Worm (Caenorhabditis elegans) whole organism, L1 larva: ENCODE results near the gene srx-36.

ENCODE experiments used
- C04F5.9 ChIP-seq: sonication (generic microtip); optimal IDR thresholded peaks from 2 replicates; lab custom pipeline; 2016; ENCODE audit warnings: missing genetic modification characterization, missing compliant biosample characterization
- C16A3.4 ChIP-seq: fragments of 150-350 bp; optimal IDR thresholded peaks from 2 replicates; lab custom pipeline; 2014; ENCODE audit warnings: missing biosample characterization, missing genetic modification characterization
- C34B4.2 ChIP-seq: sonication (generic microtip); optimal IDR thresholded peaks from 2 replicates; lab custom pipeline; 2017; ENCODE audit warnings: mild to moderate bottlenecking, missing genetic modification characterization, missing compliant biosample characterization
- alr-1 ChIP-seq: fragments of 200-800 bp; sonication (Bioruptor generic); optimal IDR thresholded peaks from 2 replicates; lab custom pipeline; 2018; ENCODE audit warnings: borderline replicate concordance, mild to moderate bottlenecking, missing genetic modification characterization, missing compliant biosample characterization
- ceh-8 ChIP-seq: fragments of 200-800 bp; sonication (Bioruptor generic); optimal IDR thresholded peaks from 2 replicates; lab custom pipeline; 2018; ENCODE audit warnings: mild to moderate bottlenecking, missing genetic modification characterization, moderate library complexity, missing compliant biosample characterization
- elt-2 ChIP-seq: sonication (generic microtip); optimal IDR thresholded peaks from 2 replicates; lab custom pipeline; 2016; ENCODE audit warnings: missing genetic modification characterization, mild to moderate bottlenecking, inconsistent platforms, missing compliant biosample characterization, missing genetic modification reagents
- elt-3 ChIP-seq, 6 experiments: fragments of 150-350 bp in 1 of 6; sonication (generic microtip); optimal IDR thresholded peaks; 2 replicates each; lab custom pipeline; 2017 to 2018; ENCODE audit warnings: missing biosample characterization in 6 of 6, missing genetic modification characterization in 6 of 6, inconsistent platforms in 1 of 6
- hlh-4 ChIP-seq: sonication (generic microtip); optimal IDR thresholded peaks from 2 replicates; lab custom pipeline; 2016; ENCODE audit warnings: mild to moderate bottlenecking, missing genetic modification characterization, missing compliant biosample characterization
- jun-1 ChIP-seq: fragments of 150-350 bp; optimal IDR thresholded peaks from 2 replicates; lab custom pipeline; 2014; ENCODE audit warnings: missing biosample characterization, missing genetic modification reagents, missing genetic modification characterization
- lin-14 ChIP-seq: fragments of 200-800 bp; sonication (Bioruptor generic); optimal IDR thresholded peaks from 2 replicates; lab custom pipeline; 2018; ENCODE audit warnings: mild to moderate bottlenecking, missing genetic modification characterization, moderate library complexity, missing compliant biosample characterization
- lir-3 ChIP-seq: sonication (generic microtip); optimal IDR thresholded peaks from 2 replicates; lab custom pipeline; 2016; ENCODE audit warnings: mild to moderate bottlenecking, missing genetic modification characterization, moderate library complexity, missing compliant biosample characterization; ENCODE audit not compliant: poor library complexity
- lsy-2 ChIP-seq, 2 experiments: fragments of 150-350 bp; optimal IDR thresholded peaks; 2 replicates each; lab custom pipeline; 2014; ENCODE audit warnings: missing biosample characterization in 2 of 2, missing genetic modification characterization in 2 of 2
- nhr-11 ChIP-seq: fragments of 150-350 bp; optimal IDR thresholded peaks from 2 replicates; lab custom pipeline; 2014; ENCODE audit warnings: missing biosample characterization, missing genetic modification characterization
- nhr-19 ChIP-seq: fragments of 200-800 bp; sonication (Bioruptor generic); conservative IDR thresholded peaks from 2 replicates; pipeline ENCODE4 v1.3.6; 2022; ENCODE audit warnings: missing genetic modification characterization, missing compliant biosample characterization
- nhr-20 ChIP-seq: sonication (generic microtip); optimal IDR thresholded peaks from 2 replicates; lab custom pipeline; 2016; ENCODE audit warnings: mild to moderate bottlenecking, missing genetic modification characterization, missing compliant biosample characterization
- nhr-47 ChIP-seq: sonication (generic microtip); optimal IDR thresholded peaks from 2 replicates; lab custom pipeline; 2016; ENCODE audit warnings: mild to moderate bottlenecking, missing genetic modification characterization, moderate library complexity, missing compliant biosample characterization
- nhr-71 ChIP-seq: sonication (generic microtip); optimal IDR thresholded peaks from 2 replicates; lab custom pipeline; 2016; ENCODE audit warnings: mild to moderate bottlenecking, missing genetic modification characterization, moderate library complexity, missing compliant biosample characterization
- nhr-85 ChIP-seq: sonication (generic microtip); peaks from one replicate; lab custom pipeline; 2016; ENCODE audit warnings: missing genetic modification characterization, inconsistent platforms, missing compliant biosample characterization
- nhr-90 ChIP-seq: sonication (generic microtip); optimal IDR thresholded peaks from 2 replicates; lab custom pipeline; 2016; ENCODE audit warnings: mild to moderate bottlenecking, missing genetic modification characterization, missing compliant biosample characterization; ENCODE audit not compliant: poor library complexity
- pax-3 ChIP-seq: fragments of 200-800 bp; sonication (Bioruptor generic); optimal IDR thresholded peaks from 2 replicates; lab custom pipeline; 2018; ENCODE audit warnings: mild to moderate bottlenecking, missing genetic modification characterization, moderate library complexity, missing compliant biosample characterization
- pqm-1 ChIP-seq: sonication (generic microtip); optimal IDR thresholded peaks from 3 replicates; lab custom pipeline; 2017; ENCODE audit warnings: missing biosample characterization, missing genetic modification characterization
- rnt-1 ChIP-seq: sonication (generic microtip); optimal IDR thresholded peaks from 2 replicates; lab custom pipeline; 2016; ENCODE audit warnings: mild to moderate bottlenecking, missing genetic modification characterization, moderate library complexity, missing compliant biosample characterization
- snu-23 ChIP-seq: sonication (generic microtip); optimal IDR thresholded peaks from 2 replicates; lab custom pipeline; 2016; ENCODE audit warnings: missing genetic modification characterization, missing compliant biosample characterization
- sox-4 ChIP-seq: sonication (generic microtip); optimal IDR thresholded peaks from 2 replicates; lab custom pipeline; 2016; ENCODE audit warnings: missing genetic modification characterization, missing compliant biosample characterization
- swsn-7 ChIP-seq: sonication (generic microtip); optimal IDR thresholded peaks from 2 replicates; lab custom pipeline; 2016; ENCODE audit warnings: missing genetic modification characterization, missing compliant biosample characterization
- tlp-1 ChIP-seq: fragments of 150-350 bp; optimal IDR thresholded peaks from 2 replicates; lab custom pipeline; 2014; ENCODE audit warnings: missing biosample characterization, missing genetic modification characterization
- unc-130 ChIP-seq: fragments of 150-350 bp; optimal IDR thresholded peaks from 2 replicates; lab custom pipeline; 2017; ENCODE audit warnings: missing biosample characterization, missing genetic modification characterization, inconsistent platforms
- unc-62 ChIP-seq: fragments of 150-350 bp; optimal IDR thresholded peaks from 2 replicates; lab custom pipeline; 2014; ENCODE audit warnings: missing biosample characterization, missing genetic modification reagents, missing genetic modification characterization
- vab-15 ChIP-seq: sonication (generic microtip); optimal IDR thresholded peaks from 2 replicates; lab custom pipeline; 2017; ENCODE audit warnings: missing genotype, mild to moderate bottlenecking, missing genetic modification characterization, missing compliant biosample characterization
- zag-1 ChIP-seq: fragments of 150-350 bp; optimal IDR thresholded peaks from 2 replicates; lab custom pipeline; 2014; ENCODE audit warnings: missing biosample characterization, missing genetic modification characterization
- zip-4 ChIP-seq: fragments of 200-800 bp; sonication (Bioruptor generic); optimal IDR thresholded peaks from 2 replicates; lab custom pipeline; 2018; ENCODE audit warnings: mild to moderate bottlenecking, missing genetic modification characterization, moderate library complexity, missing compliant biosample characterization

The srx-36 gene

DNA sequence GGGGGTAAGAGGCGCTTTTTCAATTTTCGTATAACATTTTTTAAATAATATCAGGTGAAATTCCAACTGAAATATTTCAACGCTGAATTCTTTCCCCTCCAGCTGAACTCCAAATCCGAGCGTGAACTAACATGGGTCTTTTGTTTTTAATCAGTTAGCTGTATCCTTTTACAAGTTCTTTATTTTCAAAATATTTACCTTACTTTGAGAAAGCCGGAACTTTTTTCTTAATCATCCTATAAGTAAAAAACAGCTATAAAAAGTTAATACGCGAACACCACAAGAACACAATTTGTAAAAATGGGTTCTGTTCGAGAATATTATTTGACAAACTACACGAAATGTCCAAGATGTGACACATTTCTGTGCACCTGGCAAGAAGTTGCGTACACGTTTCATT lies 33.3 kb upstream of the srx-36 start, which contains the start of gene srh-83 (continued):
- no peak for TF ChIP-seq alr-1
- no peak for TF ChIP-seq C34B4.2
- TF ChIP-seq sox-4 (tag; lab: Kevin White, UChicago) = no peak
- no peak for TF ChIP-seq swsn-7 (tag; lab: Kevin White, UChicago)

DNA sequence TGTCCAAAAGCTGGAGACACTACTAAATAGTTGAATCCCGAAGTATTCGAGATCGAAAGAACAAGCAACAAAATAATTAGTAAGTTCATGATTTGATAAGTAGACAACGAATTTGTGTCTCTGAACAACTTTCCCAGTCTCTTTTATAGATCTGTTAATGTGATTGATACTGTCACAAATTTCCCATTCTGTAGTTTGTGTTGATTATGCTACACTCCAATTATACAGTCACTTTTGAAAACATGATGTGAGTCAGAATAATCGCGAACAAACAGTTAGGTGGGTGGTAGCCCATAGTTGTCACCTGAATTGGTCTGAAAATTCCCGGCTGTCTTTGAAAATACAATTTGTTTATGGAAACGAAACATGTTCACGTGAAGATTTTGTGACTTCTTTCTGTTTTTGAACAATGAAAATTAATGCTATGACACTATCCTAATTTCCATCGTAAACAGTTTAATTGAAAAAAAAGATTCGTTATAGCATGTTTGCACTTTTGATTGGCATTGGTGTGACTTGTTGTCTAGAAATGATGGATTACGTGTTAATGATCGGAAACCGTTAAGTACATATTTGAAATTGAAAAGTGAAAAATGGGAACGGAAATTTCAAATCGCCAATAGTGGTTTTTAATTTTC lies 32.7 kb upstream of the srx-36 start, which contains the start of gene ugt-41:
TSS of gene ugt-41 (minus strand) at position 119 of the 638 bp plus-strand sequence.
- TF ChIP-seq lir-3 (tag; lab: Kevin White, UChicago) (no peak), nhr-19 (GFP tag; lab: Robert Waterston, UW) (0 out of 2 replicates have a peak, but pooled peaks have one; percentile 4), pqm-1 (tag; lab: Kevin White, UChicago) (no peak), elt-2 (tag; lab: Kevin White, UChicago) (no peak), hlh-4 (tag; lab: Kevin White, UChicago) (no peak), nhr-85 (tag; lab: Kevin White, UChicago) (peak; percentile 52), zag-1 (tag; lab: Kevin White, UChicago) (no peak), nhr-71 (peak; percentile 4), zip-4 (GFP tag; lab: Kevin White, UChicago) (no peak), C34B4.2 (no peak), nhr-20 (tag; lab: Kevin White, UChicago) (peak; percentile 39), elt-3 (tag; optimal IDR thresholded peaks at IDR 0.05; lab: Kevin White, UChicago) (peak in 1 of 6 experiments; percentile 4), C04F5.9 (tag; lab: Kevin White, UChicago) (no peak), lin-14 (GFP tag; lab: Kevin White, UChicago) (peak; percentile 22)
- TF ChIP-seq, all 84 proteins: peak for 6

DNA sequence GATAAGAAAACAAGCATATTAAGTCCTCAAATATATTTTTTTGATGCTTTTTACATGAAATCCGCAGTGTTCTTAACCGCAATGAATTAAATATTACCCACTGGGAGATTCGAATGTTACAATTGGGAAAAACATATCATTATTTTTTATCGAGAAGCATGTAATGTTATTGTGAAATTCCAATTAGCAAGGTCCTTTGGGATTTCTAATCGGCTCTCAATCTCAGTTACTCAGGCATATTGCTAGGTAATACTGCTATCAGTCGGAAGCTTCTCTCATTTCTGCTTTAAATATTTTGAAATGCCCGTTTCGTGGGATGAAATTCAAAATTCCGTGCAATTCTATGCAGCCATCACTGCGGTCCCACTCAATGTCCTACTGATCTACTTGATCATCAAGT lies 28.5 kb upstream of the srx-36 start, which contains the start of gene str-204:
TSS of gene str-204 (plus strand) at position 301 of the 400 bp plus-strand sequence.
- TF ChIP-seq nhr-90 (tag; lab: Kevin White, UChicago) (no peak), nhr-71 (no peak), vab-15 (tag; lab: Kevin White, UChicago) (no peak), pax-3 (no peak), rnt-1 (tag; lab: Kevin White, UChicago) (no peak)

DNA sequence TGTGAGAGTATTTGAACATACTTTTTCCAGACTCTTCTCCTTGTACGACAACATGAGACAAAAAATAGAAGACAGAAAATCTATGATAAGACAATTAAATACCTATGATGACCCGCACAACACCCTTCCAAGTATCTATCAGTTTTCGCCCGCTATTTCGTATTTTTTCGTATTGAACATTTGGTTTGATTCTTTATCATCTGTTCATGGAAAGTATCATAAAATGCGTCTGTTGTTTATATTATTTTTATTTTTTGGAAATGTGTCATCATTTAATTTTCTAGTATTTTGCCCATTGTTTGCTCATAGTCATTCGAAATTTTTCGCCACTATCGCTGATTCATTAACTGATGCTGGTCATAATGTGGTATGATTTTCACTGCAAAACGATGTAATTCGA lies 26.2 kb upstream of the srx-36 start, which contains the start of gene ugt-39:
TSS of gene ugt-39 (plus strand) at position 54 of the 400 bp plus-strand sequence.
- TF ChIP-seq ceh-8 = no peak
- TF ChIP-seq snu-23 (GFP tag; lab: Kevin White, UChicago) = peak; percentile 5
- TF ChIP-seq elt-2 (tag; lab: Kevin White, UChicago) = peak; percentile 62
- TF ChIP-seq lsy-2 (tag; optimal IDR thresholded peaks at IDR 0.05; lab: Kevin White, UChicago) = no peak
- TF ChIP-seq lin-14 (GFP tag; lab: Kevin White, UChicago) = peak; percentile 41
- no peak for TF ChIP-seq unc-62 (GFP tag; lab: Kevin White, UChicago)
- TF ChIP-seq elt-3 (tag; optimal IDR thresholded peaks at IDR 0.05; lab: Kevin White, UChicago) = peak in 3 of 6 experiments; percentile 17 to 42 (median 41)
- peak; percentile 20 for TF ChIP-seq nhr-20 (tag; lab: Kevin White, UChicago)

DNA sequence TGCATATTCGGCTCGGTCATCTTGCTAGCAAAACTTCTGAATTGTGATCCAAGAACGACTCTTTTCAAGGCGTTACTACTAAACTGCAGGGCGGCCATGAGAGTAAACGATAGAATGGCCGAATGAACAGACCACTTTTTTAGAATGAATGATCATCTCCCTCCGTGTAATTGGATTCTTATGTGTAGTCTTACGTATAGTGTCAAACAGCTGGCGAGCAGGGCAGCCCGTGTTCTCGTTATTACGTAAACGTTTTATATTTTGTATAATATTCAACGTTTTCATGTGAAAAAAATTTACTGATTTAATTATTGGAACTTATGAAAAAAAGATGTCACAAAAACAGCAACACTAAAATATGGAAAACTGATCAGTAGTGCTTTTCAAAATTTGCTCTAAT lies 25.2 kb upstream of the srx-36 start, which contains the start of gene F10D2.10:
TSS of gene F10D2.10 (minus strand) at position 101 of the 400 bp plus-strand sequence.
- no peak for TF ChIP-seq nhr-85 (tag; lab: Kevin White, UChicago)
- TF ChIP-seq nhr-11 = no peak
- no peak for TF ChIP-seq elt-2 (tag; lab: Kevin White, UChicago)
- no peak for TF ChIP-seq C16A3.4 (tag; lab: Kevin White, UChicago)
- TF ChIP-seq unc-130 (tag; lab: Kevin White, UChicago) = no peak
- TF ChIP-seq tlp-1 = no peak
- TF ChIP-seq jun-1 = no peak
- TF ChIP-seq ceh-8 = no peak
- TF ChIP-seq nhr-47 = no peak
- TF ChIP-seq elt-3 (tag; optimal IDR thresholded peaks at IDR 0.05; lab: Kevin White, UChicago) = no peak
